Fruit fly (Drosophila melanogaster): ENCODE measurements around the gene CG33783.

The CG33783 gene

DNA sequence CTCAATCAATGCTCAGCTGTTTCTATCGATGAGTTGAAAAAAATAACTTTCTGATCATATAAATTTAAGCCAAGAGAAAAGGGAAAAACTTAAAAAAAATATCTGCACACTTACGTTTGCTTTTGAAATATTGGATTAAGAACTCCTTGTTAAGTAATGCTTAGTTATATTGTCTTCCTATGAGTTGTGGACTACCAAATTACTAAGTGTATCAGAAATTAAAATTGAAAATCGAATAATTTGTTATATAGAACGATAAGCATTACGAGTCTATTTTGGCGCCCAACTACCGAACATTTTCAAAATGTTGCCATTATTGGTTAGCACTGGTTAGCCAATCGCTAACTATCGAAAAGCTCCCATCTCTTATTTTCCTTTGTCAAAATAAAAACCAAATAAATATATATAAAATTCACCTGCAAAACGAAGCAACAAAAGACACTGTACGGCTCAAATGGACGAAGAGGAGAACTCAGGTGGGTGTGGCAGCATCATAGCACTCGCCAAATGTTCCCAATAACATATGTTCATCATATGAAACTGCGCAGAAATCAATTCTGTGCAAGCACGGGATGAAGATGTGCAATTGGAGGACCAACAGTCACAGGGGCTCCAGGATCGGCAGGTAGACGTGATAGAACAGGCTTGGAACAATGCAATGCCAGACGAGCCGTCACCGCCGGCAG lies 17.6 kb upstream of the CG33783 start, which contains the start of gene ohgt:
ohgt (plus strand) TSS at position 358 of the 686 bp plus-strand sequence.
- TF ChIP-seq CTCF (optimal IDR thresholded peaks at IDR 0.05) = no peak
- no peak for TF ChIP-seq CG8478 (optimal IDR thresholded peaks at IDR 0.05)

dm6 chr3R:10052695-10053382 lies 13.7 kb upstream of the CG33783 start, which contains the start of the genes Fancl and Npc2e:
Fancl (minus strand) TSS chr3R:10052869.
Npc2e (plus strand) TSS chr3R:10053332.
- TF ChIP-seq CG8478 (optimal IDR thresholded peaks at IDR 0.05) (no peak), CTCF (optimal IDR thresholded peaks at IDR 0.05) (no peak)

DNA sequence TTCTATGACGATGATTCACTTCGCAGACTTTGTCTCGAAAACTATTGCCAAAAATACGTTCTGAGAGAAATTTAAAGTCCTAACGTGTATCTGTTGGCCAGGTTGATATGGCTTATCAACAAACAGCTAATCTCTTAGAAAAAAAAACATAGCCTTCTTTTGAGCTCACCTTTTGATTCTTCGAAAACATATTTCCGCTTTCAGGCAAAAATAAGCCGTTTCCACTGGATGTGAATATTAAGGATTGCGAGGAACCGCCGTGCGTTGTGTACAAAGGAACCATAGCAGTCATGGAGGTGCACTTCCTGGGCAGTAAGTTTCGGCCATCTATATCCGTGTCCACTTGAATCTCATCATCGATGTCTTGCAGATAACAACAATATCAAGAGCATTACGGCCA lies 13.0 kb upstream of the CG33783 start:
- TF ChIP-seq CTCF (optimal IDR thresholded peaks at IDR 0.05) = no peak
- no peak for TF ChIP-seq CG8478 (optimal IDR thresholded peaks at IDR 0.05)

DNA sequence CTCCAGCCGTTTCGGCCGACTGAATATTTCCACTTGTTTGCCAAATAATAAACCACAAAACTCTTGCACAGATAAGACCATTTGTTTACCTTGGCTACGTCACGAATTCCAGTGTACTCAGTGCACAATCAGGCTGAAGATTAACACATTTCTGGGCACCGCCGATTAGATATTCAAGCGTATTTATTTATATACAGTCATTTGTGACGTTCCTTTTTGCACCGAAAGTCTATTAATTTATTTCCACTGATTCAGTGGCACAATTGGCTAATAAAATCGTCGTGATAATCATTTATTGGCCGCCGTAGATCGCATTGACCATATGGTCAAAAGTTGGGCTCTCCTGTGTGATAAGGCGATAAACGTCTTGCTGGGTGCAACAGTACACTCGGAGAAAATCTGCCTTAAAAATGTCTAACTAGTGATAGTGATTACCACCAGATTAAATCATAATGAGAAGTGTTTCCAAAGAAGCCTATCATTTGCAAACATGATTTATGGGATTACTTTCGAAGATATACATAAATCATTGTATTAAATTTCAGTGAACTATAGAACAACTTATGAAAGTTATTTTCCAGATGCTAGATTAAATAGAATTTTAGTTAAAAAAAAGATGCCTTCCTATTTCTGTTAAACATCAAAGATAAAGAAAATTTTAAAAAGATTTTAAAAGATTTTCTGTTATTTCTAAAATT lies 12.1 kb upstream of the CG33783 start:
- TF ChIP-seq CG8478 (optimal IDR thresholded peaks at IDR 0.05) = no peak
- TF ChIP-seq CTCF (optimal IDR thresholded peaks at IDR 0.05) = no peak

DNA sequence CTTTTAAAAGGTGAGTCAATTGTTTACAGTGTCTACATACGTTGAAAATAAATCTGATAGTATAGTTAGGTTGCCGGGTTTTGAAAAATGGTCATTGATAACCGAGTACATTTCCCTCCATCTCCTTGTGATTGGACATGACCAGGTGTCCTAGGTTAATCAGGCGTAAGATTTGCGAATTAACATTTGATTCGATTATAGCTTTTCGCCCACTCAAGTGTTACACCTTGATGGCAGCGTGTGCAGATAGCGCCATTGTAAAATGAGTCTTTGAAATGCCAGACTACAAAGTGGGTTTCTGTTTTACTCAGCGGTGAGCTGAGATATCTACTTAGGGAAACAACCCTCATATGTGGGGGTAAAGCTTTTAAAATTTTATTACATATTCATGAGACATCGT lies 11.6 kb upstream of the CG33783 start:
- TF ChIP-seq CTCF (optimal IDR thresholded peaks at IDR 0.05) = no peak
- no peak for TF ChIP-seq CG8478 (optimal IDR thresholded peaks at IDR 0.05)

dm6 chr3R:10055951-10056350 lies 10.6 kb upstream of the CG33783 start, which contains the start of gene Npc2d:
Npc2d (minus strand) TSS chr3R:10056083.
- no peak for TF ChIP-seq CG8478 (optimal IDR thresholded peaks at IDR 0.05)
- TF ChIP-seq CTCF (optimal IDR thresholded peaks at IDR 0.05) = no peak

dm6 chr3R:10056647-10057046 lies 9.9 kb upstream of the CG33783 start:
- TF ChIP-seq CG8478 (optimal IDR thresholded peaks at IDR 0.05) = no peak
- TF ChIP-seq CTCF (optimal IDR thresholded peaks at IDR 0.05) = no peak

- TF ChIP-seq CTCF (optimal IDR thresholded peaks at IDR 0.05) = no peak
- TF ChIP-seq CG8478 (optimal IDR thresholded peaks at IDR 0.05) = no peak
These were observed 7.2 kb upstream of the CG33783 start for dm6 chr3R:10059358-10059757.

- TF ChIP-seq CTCF (optimal IDR thresholded peaks at IDR 0.05) (no peak), CG8478 (optimal IDR thresholded peaks at IDR 0.05) (no peak)
These were observed 6.6 kb upstream of the CG33783 start, which contains the start of gene Npc2c for dm6 chr3R:10059952-10060351. Npc2c (plus strand) TSS chr3R:10060252.

dm6 chr3R:10062324-10062723 lies 4.2 kb upstream of the CG33783 start, which contains the start of gene CG33630:
CG33630 (plus strand) TSS chr3R:10062624.
- TF ChIP-seq CTCF (optimal IDR thresholded peaks at IDR 0.05) (no peak), CG8478 (optimal IDR thresholded peaks at IDR 0.05) (no peak)

DNA sequence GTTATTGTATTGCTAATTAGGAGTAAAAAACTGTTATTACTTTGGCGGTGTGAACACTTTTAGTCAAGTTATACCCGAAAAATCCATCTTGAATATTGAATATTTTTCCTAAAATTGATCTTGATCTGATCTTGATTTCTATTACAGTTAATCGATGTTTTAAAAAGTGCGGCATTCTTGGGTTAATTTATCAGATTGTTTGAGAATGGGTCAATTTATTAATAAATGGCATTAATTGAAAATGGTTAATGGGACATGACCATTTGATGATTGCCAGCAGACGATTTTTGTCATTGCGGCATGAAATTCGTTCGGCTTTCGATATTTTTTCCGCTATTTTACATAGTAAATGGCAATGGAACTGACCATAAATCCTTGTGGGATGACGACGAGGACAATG lies 2.9 kb upstream of the CG33783 start, which contains the start of gene CG33631:
CG33631 (plus strand) TSS at position 301 of the 400 bp plus-strand sequence.
- TF ChIP-seq CTCF (optimal IDR thresholded peaks at IDR 0.05) (no peak), CG8478 (optimal IDR thresholded peaks at IDR 0.05) (no peak)

DNA sequence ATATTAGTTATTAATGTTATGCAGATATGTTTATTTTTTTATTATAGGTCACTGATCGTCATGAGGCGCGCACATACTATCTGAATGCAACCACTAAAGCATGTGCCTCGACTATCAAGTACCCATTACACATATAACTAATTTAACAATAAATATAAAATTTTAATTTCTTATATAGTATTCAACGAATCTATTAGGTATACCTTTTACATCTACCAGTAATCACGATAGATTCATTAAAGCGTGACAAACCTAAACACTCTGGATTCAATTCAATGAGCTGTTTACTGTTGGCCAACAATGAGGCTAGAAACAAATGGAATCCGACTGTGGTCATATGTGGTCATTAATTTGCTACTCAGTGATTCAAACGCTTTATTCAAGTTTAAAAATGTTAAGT lies 1.0 kb downstream of the CG33783 start, which contains the start of gene CG33784:
CG33784 (plus strand) TSS at position 301 of the 400 bp plus-strand sequence.
- TF ChIP-seq CG8478 (optimal IDR thresholded peaks at IDR 0.05) = no peak
- TF ChIP-seq CTCF (optimal IDR thresholded peaks at IDR 0.05) = no peak

dm6 chr3R:10068780-10069179 lies 2.2 kb downstream of the CG33783 start:
- TF ChIP-seq CTCF (optimal IDR thresholded peaks at IDR 0.05) = no peak
- no peak for TF ChIP-seq CG8478 (optimal IDR thresholded peaks at IDR 0.05)

DNA sequence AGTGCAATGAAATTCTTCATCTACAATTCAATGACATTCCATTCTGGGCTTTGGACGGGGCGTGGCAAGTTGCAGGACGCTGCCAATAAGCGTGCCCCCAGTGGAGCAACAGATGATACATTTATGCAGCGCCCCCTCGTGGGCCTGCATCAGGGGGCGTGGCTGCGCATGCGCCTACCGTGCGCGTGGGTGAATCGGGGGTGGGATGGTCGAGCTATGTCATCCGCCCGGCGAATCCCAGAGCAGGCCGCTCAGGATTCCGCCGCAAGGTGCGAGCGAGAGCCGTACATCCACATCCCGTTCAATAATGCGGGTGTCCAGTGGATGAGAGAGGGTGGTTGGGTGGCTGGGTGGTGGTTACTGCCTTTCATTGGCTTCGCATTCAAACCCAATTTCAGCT lies 3.6 kb downstream of the CG33783 start:
- TF ChIP-seq CTCF (optimal IDR thresholded peaks at IDR 0.05) (no peak), CG8478 (optimal IDR thresholded peaks at IDR 0.05) (no peak)

DNA sequence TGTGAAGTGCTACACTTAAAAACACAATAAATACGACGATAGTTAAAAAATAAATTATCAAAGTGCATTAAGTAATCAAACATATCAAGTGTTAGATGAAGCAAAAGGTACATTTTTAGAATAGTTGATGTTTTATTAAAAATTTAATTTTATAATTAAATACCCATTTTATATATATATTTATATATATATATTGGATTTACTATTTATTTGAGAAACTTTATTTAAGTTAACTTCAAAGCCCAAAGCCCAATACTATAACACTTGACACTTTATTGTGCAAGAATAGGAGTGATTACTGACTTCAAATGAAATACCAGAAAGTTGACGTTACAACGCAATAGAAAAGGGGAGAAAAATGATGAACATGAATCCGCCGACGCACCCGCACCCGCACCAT lies 4.2 kb downstream of the CG33783 start, which contains the start of gene nerfin-2:
nerfin-2 (plus strand) TSS at position 301 of the 400 bp plus-strand sequence.
- TF ChIP-seq CTCF (optimal IDR thresholded peaks at IDR 0.05) (no peak), CG8478 (optimal IDR thresholded peaks at IDR 0.05) (no peak)
